Worm (Caenorhabditis elegans) whole organism, L2 larva: ENCODE results near the gene str-190.

ENCODE experiments used
- F13H6.1 ChIP-seq: sonication (generic microtip); optimal IDR thresholded peaks from 2 replicates; lab custom pipeline; 2016; ENCODE audit warnings: missing genetic modification characterization, missing compliant biosample characterization
- dmd-4 ChIP-seq: sonication (generic microtip); optimal IDR thresholded peaks from 2 replicates; lab custom pipeline; 2017; ENCODE audit warnings: missing biosample characterization, missing genetic modification characterization
- egl-27 ChIP-seq: sonication (generic microtip); optimal IDR thresholded peaks from 3 replicates; lab custom pipeline; 2017; ENCODE audit warnings: missing biosample characterization, missing genetic modification reagents, missing genetic modification characterization
- elt-3 ChIP-seq: sonication (generic microtip); optimal IDR thresholded peaks from 2 replicates; lab custom pipeline; 2017; ENCODE audit warnings: missing biosample characterization, missing genetic modification characterization
- mab-5 ChIP-seq: fragments of 150-350 bp; optimal IDR thresholded peaks from 2 replicates; lab custom pipeline; 2014; ENCODE audit warnings: missing biosample characterization, missing genetic modification characterization
- nhr-11 ChIP-seq: fragments of 150-350 bp; optimal IDR thresholded peaks from 2 replicates; lab custom pipeline; 2014; ENCODE audit warnings: missing biosample characterization, missing genetic modification characterization
- nhr-12 ChIP-seq: fragments of 150-350 bp; optimal IDR thresholded peaks from 2 replicates; lab custom pipeline; 2014; ENCODE audit warnings: missing biosample characterization, missing genetic modification characterization
- nhr-237 ChIP-seq: fragments of 150-350 bp; optimal IDR thresholded peaks from 2 replicates; lab custom pipeline; 2014; ENCODE audit warnings: missing biosample characterization, missing genetic modification characterization
- nhr-77 ChIP-seq: fragments of 150-350 bp; optimal IDR thresholded peaks from 2 replicates; lab custom pipeline; 2014; ENCODE audit warnings: missing biosample characterization, missing genetic modification characterization
- snpc-4 ChIP-seq: fragments of 150-350 bp; optimal IDR thresholded peaks from 2 replicates; lab custom pipeline; 2014; ENCODE audit warnings: missing biosample characterization, missing genetic modification characterization
- unc-55 ChIP-seq: fragments of 150-350 bp; sonication (generic microtip); optimal IDR thresholded peaks from 3 replicates; lab custom pipeline; 2014; ENCODE audit warnings: missing biosample characterization, missing genetic modification reagents, missing genetic modification characterization

DNA sequence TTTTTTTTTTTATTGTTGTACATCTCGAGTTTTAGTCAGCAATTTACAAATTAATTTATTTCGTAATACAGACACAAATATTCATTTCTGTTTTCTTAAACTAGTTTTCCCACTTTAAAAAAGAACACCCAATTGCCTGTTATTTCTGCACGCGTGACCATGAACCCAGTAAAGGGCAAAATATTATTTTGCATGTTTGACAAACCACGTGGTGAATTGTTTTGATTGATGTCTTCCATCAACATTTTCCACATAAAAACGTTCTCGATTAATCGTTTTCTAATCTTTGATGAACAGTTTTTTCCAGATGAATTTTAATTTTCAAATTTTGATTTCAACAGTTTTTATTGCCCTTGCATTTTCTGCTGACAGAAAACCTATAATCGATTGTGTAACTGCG is 47.4 kb upstream of the str-190 start, which contains the start of gene C54F6.18:
- TF ChIP-seq nhr-237 (no peak), mab-5 (tag; lab: Kevin White, UChicago) (no peak), snpc-4 (no peak), nhr-12 (tag; lab: Kevin White, UChicago) (no peak), elt-3 (tag; lab: Kevin White, UChicago) (no peak), unc-55 (GFP tag; lab: Kevin White, UChicago) (no peak), dmd-4 (tag; lab: Kevin White, UChicago) (no peak), egl-27 (no peak), nhr-11 (no peak), nhr-77 (no peak), F13H6.1 (no peak)
